Worm (Caenorhabditis elegans) whole organism, L1 larva: ENCODE data around the gene rhgf-1.
A peak's percentile ranks its signal among the peaks of the same experiment; 100 is the strongest.

Experiments
- C16A3.4 ChIP-seq: fragments of 150-350 bp; optimal IDR thresholded peaks from 2 replicates; lab custom pipeline; 2014; ENCODE audit warnings: missing biosample characterization, missing genetic modification characterization
- aly-2 ChIP-seq: fragments of 150-350 bp; optimal IDR thresholded peaks from 2 replicates; lab custom pipeline; 2014; ENCODE audit warnings: missing biosample characterization, missing genetic modification characterization
- ama-1 ChIP-seq: fragments of 150-350 bp; optimal IDR thresholded peaks from 2 replicates; lab custom pipeline; 2014
- blmp-1 ChIP-seq: fragments of 150-350 bp; optimal IDR thresholded peaks from 2 replicates; lab custom pipeline; 2014; ENCODE audit warnings: missing biosample characterization, missing genetic modification characterization
- ceh-8 ChIP-seq: fragments of 200-800 bp; sonication (Bioruptor generic); optimal IDR thresholded peaks from 2 replicates; lab custom pipeline; 2018; ENCODE audit warnings: mild to moderate bottlenecking, missing genetic modification characterization, moderate library complexity, missing compliant biosample characterization
- ceh-88 ChIP-seq: fragments of 200-800 bp; sonication (Bioruptor generic); IDR thresholded peaks from 2 replicates; pipeline ENCODE4 v1.3.6; 2022; ENCODE audit warnings: missing genetic modification characterization, missing compliant biosample characterization
- dpl-1 ChIP-seq, 3 experiments: fragments of 150-350 bp in 2 of 3; sonication (generic microtip) in 1 of 3; optimal IDR thresholded peaks; 2 replicates each; lab custom pipeline; 2014 to 2017; ENCODE audit warnings: missing biosample characterization in 3 of 3, missing genetic modification characterization in 3 of 3, missing genetic modification reagents in 3 of 3
- efl-1 ChIP-seq, 4 experiments: fragments of 150-350 bp; optimal IDR thresholded peaks in 3 of 4; peaks in 1 of 4; 1 replicate in 1 of 4; 2 replicates in 3 of 4; lab custom pipeline; 2014; ENCODE audit warnings: missing biosample characterization in 2 of 4, missing genetic modification characterization in 2 of 4, missing genetic modification reagents in 2 of 4
- efl-3 ChIP-seq: fragments of 200-800 bp; sonication (Bioruptor generic); optimal IDR thresholded peaks from 2 replicates; lab custom pipeline; 2018; ENCODE audit warnings: mild to moderate bottlenecking, missing genetic modification characterization, missing compliant biosample characterization
- egl-13 ChIP-seq: sonication (generic microtip); optimal IDR thresholded peaks from 2 replicates; lab custom pipeline; 2016; ENCODE audit warnings: missing genotype, missing genetic modification reagents, missing genetic modification characterization, missing compliant biosample characterization
- egl-27 ChIP-seq, 2 experiments: fragments of 150-350 bp in 1 of 2; sonication (generic microtip); optimal IDR thresholded peaks; 3 replicates each; lab custom pipeline; 2017 to 2018; ENCODE audit warnings: missing biosample characterization in 2 of 2, missing genetic modification characterization in 2 of 2, missing genetic modification reagents in 2 of 2
- elt-3 ChIP-seq, 6 experiments: fragments of 150-350 bp in 1 of 6; sonication (generic microtip); optimal IDR thresholded peaks; 2 replicates each; lab custom pipeline; 2017 to 2018; ENCODE audit warnings: missing biosample characterization in 6 of 6, missing genetic modification characterization in 6 of 6, inconsistent platforms in 1 of 6
- ets-5 ChIP-seq: fragments of 200-800 bp; sonication (Bioruptor generic); IDR thresholded peaks from 2 replicates; pipeline ENCODE4 v1.3.6; 2022; ENCODE audit warnings: missing genetic modification characterization, missing compliant biosample characterization
- fkh-10 ChIP-seq: sonication (generic microtip); optimal IDR thresholded peaks from 2 replicates; lab custom pipeline; 2017; ENCODE audit warnings: missing biosample characterization, missing genetic modification reagents, missing genetic modification characterization
- fkh-8 ChIP-seq: sonication (generic microtip); optimal IDR thresholded peaks from 2 replicates; lab custom pipeline; 2016; ENCODE audit warnings: mild to moderate bottlenecking, missing genetic modification characterization, missing compliant biosample characterization
- grh-1 ChIP-seq: fragments of 200-800 bp; sonication (Bioruptor generic); IDR thresholded peaks from 2 replicates; pipeline ENCODE4 v1.3.6; 2022; ENCODE audit warnings: missing genetic modification reagents, missing genetic modification characterization, missing compliant biosample characterization
- hlh-4 ChIP-seq: sonication (generic microtip); optimal IDR thresholded peaks from 2 replicates; lab custom pipeline; 2016; ENCODE audit warnings: mild to moderate bottlenecking, missing genetic modification characterization, missing compliant biosample characterization
- irx-1 ChIP-seq: sonication (generic microtip); optimal IDR thresholded peaks from 2 replicates; lab custom pipeline; 2016; ENCODE audit warnings: missing genetic modification characterization, missing compliant biosample characterization
- jun-1 ChIP-seq: fragments of 150-350 bp; optimal IDR thresholded peaks from 2 replicates; lab custom pipeline; 2014; ENCODE audit warnings: missing biosample characterization, missing genetic modification reagents, missing genetic modification characterization
- lin-14 ChIP-seq: fragments of 200-800 bp; sonication (Bioruptor generic); optimal IDR thresholded peaks from 2 replicates; lab custom pipeline; 2018; ENCODE audit warnings: mild to moderate bottlenecking, missing genetic modification characterization, moderate library complexity, missing compliant biosample characterization
- lin-35 ChIP-seq, 2 experiments: fragments of 150-350 bp; optimal IDR thresholded peaks; 2 replicates each; lab custom pipeline; 2014; ENCODE audit warnings: missing biosample characterization in 2 of 2, missing genetic modification characterization in 2 of 2, missing genetic modification reagents in 2 of 2
- mab-9 ChIP-seq: fragments of 200-800 bp; sonication (Bioruptor generic); IDR thresholded peaks from 2 replicates; pipeline ENCODE4 v1.3.6; 2022; ENCODE audit warnings: missing genetic modification reagents, missing genetic modification characterization, missing compliant biosample characterization
- mdl-1 ChIP-seq, 2 experiments: fragments of 150-350 bp; optimal IDR thresholded peaks; 2 replicates each; lab custom pipeline; 2014 to 2017; ENCODE audit warnings: missing biosample characterization in 2 of 2, missing genetic modification characterization in 2 of 2, inconsistent platforms in 1 of 2
- mef-2 ChIP-seq: fragments of 150-350 bp; optimal IDR thresholded peaks from 2 replicates; lab custom pipeline; 2014; ENCODE audit warnings: missing biosample characterization, missing genetic modification characterization
- mep-1 ChIP-seq: fragments of 150-350 bp; optimal IDR thresholded peaks from 2 replicates; lab custom pipeline; 2014; ENCODE audit warnings: missing biosample characterization, missing genetic modification characterization
- nhr-11 ChIP-seq: fragments of 150-350 bp; optimal IDR thresholded peaks from 2 replicates; lab custom pipeline; 2014; ENCODE audit warnings: missing biosample characterization, missing genetic modification characterization
- nhr-20 ChIP-seq: sonication (generic microtip); optimal IDR thresholded peaks from 2 replicates; lab custom pipeline; 2016; ENCODE audit warnings: mild to moderate bottlenecking, missing genetic modification characterization, missing compliant biosample characterization
- nhr-237 ChIP-seq: fragments of 150-350 bp; optimal IDR thresholded peaks from 2 replicates; lab custom pipeline; 2014; ENCODE audit warnings: missing biosample characterization, missing genetic modification characterization
- nhr-28 ChIP-seq: fragments of 150-350 bp; optimal IDR thresholded peaks from 2 replicates; lab custom pipeline; 2014; ENCODE audit warnings: missing biosample characterization, missing genetic modification characterization
- nhr-47 ChIP-seq: sonication (generic microtip); optimal IDR thresholded peaks from 2 replicates; lab custom pipeline; 2016; ENCODE audit warnings: mild to moderate bottlenecking, missing genetic modification characterization, moderate library complexity, missing compliant biosample characterization
- nhr-71 ChIP-seq: sonication (generic microtip); optimal IDR thresholded peaks from 2 replicates; lab custom pipeline; 2016; ENCODE audit warnings: mild to moderate bottlenecking, missing genetic modification characterization, moderate library complexity, missing compliant biosample characterization
- nhr-76 ChIP-seq: sonication (generic microtip); optimal IDR thresholded peaks from 2 replicates; lab custom pipeline; 2017; ENCODE audit warnings: missing biosample characterization, missing genetic modification characterization
- nhr-77 ChIP-seq: fragments of 150-350 bp; optimal IDR thresholded peaks from 2 replicates; lab custom pipeline; 2014; ENCODE audit warnings: missing biosample characterization, missing genetic modification characterization
- nhr-90 ChIP-seq: sonication (generic microtip); optimal IDR thresholded peaks from 2 replicates; lab custom pipeline; 2016; ENCODE audit warnings: mild to moderate bottlenecking, missing genetic modification characterization, missing compliant biosample characterization; ENCODE audit not compliant: poor library complexity
- pag-3 ChIP-seq: sonication (generic microtip); optimal IDR thresholded peaks from 2 replicates; lab custom pipeline; 2017; ENCODE audit warnings: missing genetic modification characterization, mild to moderate bottlenecking, missing compliant biosample characterization, antibody characterized with exemption, borderline replicate concordance; ENCODE audit not compliant: insufficient read depth
- pax-3 ChIP-seq: fragments of 200-800 bp; sonication (Bioruptor generic); optimal IDR thresholded peaks from 2 replicates; lab custom pipeline; 2018; ENCODE audit warnings: mild to moderate bottlenecking, missing genetic modification characterization, moderate library complexity, missing compliant biosample characterization
- pqm-1 ChIP-seq: sonication (generic microtip); optimal IDR thresholded peaks from 3 replicates; lab custom pipeline; 2017; ENCODE audit warnings: missing biosample characterization, missing genetic modification characterization
- skn-1 ChIP-seq: fragments of 150-350 bp; optimal IDR thresholded peaks from 2 replicates; lab custom pipeline; 2014; ENCODE audit warnings: missing biosample characterization, missing genetic modification characterization
- snu-23 ChIP-seq: sonication (generic microtip); optimal IDR thresholded peaks from 2 replicates; lab custom pipeline; 2016; ENCODE audit warnings: missing genetic modification characterization, missing compliant biosample characterization
- sox-4 ChIP-seq: sonication (generic microtip); optimal IDR thresholded peaks from 2 replicates; lab custom pipeline; 2016; ENCODE audit warnings: missing genetic modification characterization, missing compliant biosample characterization
- sup-37 ChIP-seq: fragments of 200-800 bp; sonication (Bioruptor generic); optimal IDR thresholded peaks from 2 replicates; lab custom pipeline; 2018; ENCODE audit warnings: mild to moderate bottlenecking, missing genetic modification characterization, missing compliant biosample characterization
- swsn-7 ChIP-seq: sonication (generic microtip); optimal IDR thresholded peaks from 2 replicates; lab custom pipeline; 2016; ENCODE audit warnings: missing genetic modification characterization, missing compliant biosample characterization
- tbx-2 ChIP-seq: sonication (generic microtip); optimal IDR thresholded peaks from 2 replicates; lab custom pipeline; 2016; ENCODE audit warnings: missing genetic modification characterization, missing compliant biosample characterization
- tlp-1 ChIP-seq: fragments of 150-350 bp; optimal IDR thresholded peaks from 2 replicates; lab custom pipeline; 2014; ENCODE audit warnings: missing biosample characterization, missing genetic modification characterization
- unc-98 ChIP-seq: fragments of 200-800 bp; sonication (Bioruptor generic); IDR thresholded peaks from 2 replicates; pipeline ENCODE4 v1.3.6; 2022; ENCODE audit warnings: missing genetic modification characterization, missing compliant biosample characterization
- zag-1 ChIP-seq: fragments of 150-350 bp; optimal IDR thresholded peaks from 2 replicates; lab custom pipeline; 2014; ENCODE audit warnings: missing biosample characterization, missing genetic modification characterization
- zip-4 ChIP-seq: fragments of 200-800 bp; sonication (Bioruptor generic); optimal IDR thresholded peaks from 2 replicates; lab custom pipeline; 2018; ENCODE audit warnings: mild to moderate bottlenecking, missing genetic modification characterization, moderate library complexity, missing compliant biosample characterization
- ztf-11 ChIP-seq, 2 experiments: sonication (generic microtip); optimal IDR thresholded peaks; 2 replicates each; lab custom pipeline; 2016 to 2017; ENCODE audit warnings: missing genetic modification characterization in 2 of 2, missing biosample characterization in 1 of 2, missing compliant biosample characterization in 1 of 2

The rhgf-1 gene

DNA sequence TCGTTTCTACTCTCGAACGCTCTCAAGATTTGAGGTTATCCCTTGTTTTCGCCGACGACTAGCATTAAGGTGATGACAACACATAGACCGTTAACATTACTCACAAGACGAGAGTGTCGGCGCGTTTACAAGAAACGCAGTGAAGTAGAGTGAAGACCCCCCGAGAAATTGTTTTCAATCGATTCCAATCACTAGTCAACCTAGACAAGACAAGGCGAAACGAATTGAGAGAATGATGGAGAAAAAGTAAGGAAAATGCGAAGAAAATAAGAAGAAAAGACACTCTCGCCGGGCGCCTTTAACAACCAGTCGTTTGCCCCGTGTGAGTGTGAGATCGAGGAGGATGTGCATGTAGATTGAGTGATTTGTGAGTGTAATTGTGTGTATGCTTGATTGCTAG is 27.1 kb downstream of the rhgf-1 start (continued):
- TF ChIP-seq ama-1 (lab: Kevin White, UChicago) (no peak), fkh-8 (no peak), egl-13 (tag; lab: Kevin White, UChicago) (no peak), nhr-90 (tag; lab: Kevin White, UChicago) (peak; percentile 57), elt-3 (tag; optimal IDR thresholded peaks at IDR 0.05; lab: Kevin White, UChicago) (peak in 2 of 6 experiments; percentile 32 to 54), skn-1 (peak; percentile 18), sup-37 (GFP tag; lab: Kevin White, UChicago) (peak; percentile 44), mef-2 (tag; lab: Kevin White, UChicago) (no peak), ceh-8 (GFP tag; lab: Kevin White, UChicago) (no peak), lin-35 (GFP tag; optimal IDR thresholded peaks at IDR 0.05; lab: Kevin White, UChicago) (peak; percentile 37 to 75), nhr-28 (tag; lab: Kevin White, UChicago) (no peak), nhr-237 (tag; lab: Kevin White, UChicago) (no peak), mab-9 (GFP tag; lab: Robert Waterston, UW) (no peak), grh-1 (GFP tag; lab: Robert Waterston, UW) (no peak), unc-98 (GFP tag; lab: Robert Waterston, UW) (no peak), zag-1 (tag; lab: Kevin White, UChicago) (no peak), zip-4 (GFP tag; lab: Kevin White, UChicago) (no peak), efl-1 (optimal IDR thresholded peaks at IDR 0.05; lab: Kevin White, UChicago) (peak in 1 of 2 experiments; percentile 5), efl-1 (GFP tag; optimal IDR thresholded peaks at IDR 0.05 in 1 of 2; lab: Kevin White, UChicago) (no peak), egl-27 (tag; optimal IDR thresholded peaks at IDR 0.05; lab: Kevin White, UChicago) (no peak), hlh-4 (tag; lab: Kevin White, UChicago) (no peak), nhr-47 (tag; lab: Kevin White, UChicago) (peak; percentile 40), pax-3 (tag; lab: Kevin White, UChicago) (no peak), tbx-2 (tag; lab: Kevin White, UChicago) (peak; percentile 49), snu-23 (GFP tag; lab: Kevin White, UChicago) (peak; percentile 82), sox-4 (tag; lab: Kevin White, UChicago) (no peak), efl-3 (GFP tag; lab: Kevin White, UChicago) (no peak), ceh-88 (GFP tag; lab: Robert Waterston, UW) (no peak), swsn-7 (tag; lab: Kevin White, UChicago) (peak; percentile 34), nhr-71 (tag; lab: Kevin White, UChicago) (peak; percentile 84), tlp-1 (tag; lab: Kevin White, UChicago) (no peak)

DNA sequence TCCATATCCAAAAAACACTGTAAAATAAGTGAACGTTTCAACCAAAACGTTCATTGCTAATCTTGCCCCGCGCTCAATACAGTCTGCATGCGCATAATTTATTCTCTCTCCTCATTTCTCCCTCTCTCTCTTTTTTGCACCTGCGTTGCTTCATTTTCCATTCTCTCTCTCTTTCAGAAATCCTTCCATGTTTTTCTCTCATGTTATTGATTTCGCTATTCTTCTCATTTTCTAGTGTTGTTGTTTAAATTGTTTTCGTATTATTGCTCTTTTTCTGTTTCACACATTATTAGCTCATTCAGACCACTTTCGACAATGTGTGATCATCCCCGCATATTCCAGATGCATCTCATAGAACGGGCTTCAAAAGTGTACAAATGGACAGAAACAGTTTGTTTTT is 30.0 kb downstream of the rhgf-1 start, which contains the start of gene phf-31:
Gene phf-31, plus strand, starts transcription at position 301 of the 400 bp plus-strand sequence.
- TF ChIP-seq zag-1 (tag; lab: Kevin White, UChicago) (no peak), jun-1 (no peak), nhr-47 (tag; lab: Kevin White, UChicago) (no peak)
- TF ChIP-seq, all 84 proteins: peak for 0

DNA sequence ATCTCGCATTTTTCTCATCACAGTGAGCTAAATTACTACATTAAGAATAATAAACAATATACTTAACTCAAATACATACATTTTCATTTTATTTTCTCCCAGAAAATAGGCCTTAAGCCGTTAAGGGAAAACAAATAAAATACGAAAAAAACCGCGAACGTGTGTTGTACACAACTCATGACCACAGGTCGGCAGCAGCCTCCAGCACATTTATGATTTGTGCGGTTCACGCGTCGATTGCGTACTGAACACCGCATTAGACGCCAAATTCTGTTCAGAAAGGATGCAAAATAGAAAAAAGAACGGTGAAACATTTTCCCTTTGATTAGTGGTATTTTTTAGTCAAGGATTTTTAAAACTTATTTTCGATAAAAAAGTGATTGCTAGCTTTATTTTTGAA is 32.5 kb downstream of the rhgf-1 start:
- peak in 1 of 2 experiments; percentile 23 for TF ChIP-seq efl-1 (optimal IDR thresholded peaks at IDR 0.05; lab: Kevin White, UChicago)
- TF ChIP-seq efl-1 (GFP tag; optimal IDR thresholded peaks at IDR 0.05 in 1 of 2; lab: Kevin White, UChicago) = peak in 1 of 2 experiments; percentile 91
- peak; percentile 36 for TF ChIP-seq nhr-20 (tag; lab: Kevin White, UChicago)
- no peak for TF ChIP-seq ets-5 (GFP tag; lab: Robert Waterston, UW)
- TF ChIP-seq skn-1 = peak; percentile 8
- TF ChIP-seq pag-3 (tag; lab: Kevin White, UChicago) = peak; percentile 18
- peak in 1 of 2 experiments; percentile 65 for TF ChIP-seq lin-35 (GFP tag; optimal IDR thresholded peaks at IDR 0.05; lab: Kevin White, UChicago)
- TF ChIP-seq snu-23 (GFP tag; lab: Kevin White, UChicago) = peak; percentile 58
- no peak for TF ChIP-seq nhr-11
- no peak for TF ChIP-seq pqm-1 (tag; lab: Kevin White, UChicago)
- TF ChIP-seq dpl-1 (GFP tag; optimal IDR thresholded peaks at IDR 0.05; lab: Kevin White, UChicago) = peak in 2 of 3 experiments; percentile 11 to 37
- TF ChIP-seq ztf-11 (tag; optimal IDR thresholded peaks at IDR 0.05; lab: Kevin White, UChicago) = no peak
- no peak for TF ChIP-seq nhr-76
- no peak for TF ChIP-seq fkh-10 (GFP tag; lab: Kevin White, UChicago)
- peak; percentile 22 for TF ChIP-seq C16A3.4 (tag; lab: Kevin White, UChicago)
- TF ChIP-seq egl-13 (tag; lab: Kevin White, UChicago) = no peak
- TF ChIP-seq lin-14 = peak; percentile 79
- no peak for TF ChIP-seq irx-1 (tag; lab: Kevin White, UChicago)
- no peak for TF ChIP-seq aly-2 (tag; lab: Kevin White, UChicago)
- TF ChIP-seq nhr-77 (tag; lab: Kevin White, UChicago) = no peak
- peak; percentile 17 for TF ChIP-seq mep-1 (tag; lab: Kevin White, UChicago)
- TF ChIP-seq zip-4 (GFP tag; lab: Kevin White, UChicago) = no peak
- TF ChIP-seq blmp-1 (tag; lab: Kevin White, UChicago) = peak; percentile 27
- TF ChIP-seq mdl-1 (tag; optimal IDR thresholded peaks at IDR 0.05; lab: Kevin White, UChicago) = peak in 1 of 2 experiments; percentile 34
